Fruit fly (Drosophila melanogaster): ENCODE measurements around the gene fd3F.

The fd3F gene

dm6 chrX:3772811-3773740 is 29.0 kb upstream of the fd3F start (continued):
- TF ChIP-seq ewg (GFP tag; optimal IDR thresholded peaks at IDR 0.05) (peak; percentile 18), tx (GFP tag; optimal IDR thresholded peaks at IDR 0.05) (no peak), Nf-YB (GFP tag; optimal IDR thresholded peaks at IDR 0.05) (peak; percentile 60), CG14965 (GFP tag; optimal IDR thresholded peaks at IDR 0.05; ENCODE audit: borderline replicate concordance) (no peak), Max (GFP tag; optimal IDR thresholded peaks at IDR 0.05) (peak; percentile 58), CG15479 (GFP tag; optimal IDR thresholded peaks at IDR 0.05) (peak; percentile 13), Ets65A (GFP tag) (no peak), CG30020 (tag; optimal IDR thresholded peaks at IDR 0.05) (peak; percentile 34), bsh (GFP tag; optimal IDR thresholded peaks at IDR 0.05) (peak in 1 of 2 experiments; percentile 73), CG13296 (GFP tag; optimal IDR thresholded peaks at IDR 0.05) (peak; percentile 85), nerfin-1 (tag; optimal IDR thresholded peaks at IDR 0.05) (peak; percentile 47), eve (GFP tag; optimal IDR thresholded peaks at IDR 0.05) (peak in 1 of 2 experiments; percentile 83), CG10209 (GFP tag; optimal IDR thresholded peaks at IDR 0.05) (peak; percentile 75), Atf6 (GFP tag; IDR thresholded peaks at IDR 0.05) (peak; percentile 87), Hey (tag; optimal IDR thresholded peaks at IDR 0.05) (peak; percentile 32), D (optimal IDR thresholded peaks at IDR 0.05) (no peak), D (GFP tag; optimal IDR thresholded peaks at IDR 0.05) (peak; percentile 52), CG2678 (tag; optimal IDR thresholded peaks at IDR 0.05) (peak; percentile 91), gsb (GFP tag; IDR thresholded peaks at IDR 0.05) (peak; percentile 21; the same call in 1 of the 2 replicates), ind (GFP tag; optimal IDR thresholded peaks at IDR 0.05) (peak; percentile 57), sna (GFP tag; IDR thresholded peaks at IDR 0.05; ENCODE audit: partially characterized antibody) (no peak), Mrtf (GFP tag; IDR thresholded peaks at IDR 0.05) (peak; percentile 44; the same call in 1 of the 3 replicates), Jarid2 (GFP tag; optimal IDR thresholded peaks at IDR 0.05) (peak; percentile 36), br (optimal IDR thresholded peaks at IDR 0.05) (no peak), pnt (GFP tag; optimal IDR thresholded peaks at IDR 0.05) (no peak), Dip2 (GFP tag; IDR thresholded peaks at IDR 0.05) (no peak), CG13775 (GFP tag; optimal IDR thresholded peaks at IDR 0.05) (peak; percentile 72), CG17359 (tag; optimal IDR thresholded peaks at IDR 0.05) (peak; percentile 67), Rfx (GFP tag; IDR thresholded peaks at IDR 0.05) (peak; percentile 88), kni (GFP tag; optimal IDR thresholded peaks at IDR 0.05) (peak; percentile 94), CG4404 (GFP tag; IDR thresholded peaks at IDR 0.05) (0 out of 2 replicates have a peak, but pooled peaks have one; percentile 23), dysf (GFP tag; IDR thresholded peaks at IDR 0.05) (peak; percentile 83), CG9797 (GFP tag; optimal IDR thresholded peaks at IDR 0.05) (no peak), CG12659 (GFP tag; optimal IDR thresholded peaks at IDR 0.05) (peak; percentile 79), C15 (GFP tag; IDR thresholded peaks at IDR 0.05) (no peak), Deaf1 (tag; optimal IDR thresholded peaks at IDR 0.05) (peak; percentile 60), pan (optimal IDR thresholded peaks at IDR 0.05) (no peak), pan (GFP tag; optimal IDR thresholded peaks at IDR 0.05 in 1 of 2, IDR thresholded peaks at IDR 0.05 in 1 of 2) (peak in 1 of 2 experiments; percentile 42), CG12071 (GFP tag; optimal IDR thresholded peaks at IDR 0.05) (peak; percentile 43), CG17829 (tag; optimal IDR thresholded peaks at IDR 0.05) (peak; percentile 81), hb (GFP tag; IDR thresholded peaks at IDR 0.05; ENCODE audit: partially characterized antibody) (no peak), CG10543 (GFP tag; optimal IDR thresholded peaks at IDR 0.05) (peak; percentile 88), CG33557 (GFP tag; optimal IDR thresholded peaks at IDR 0.05) (peak; percentile 68), CG10431 (GFP tag; optimal IDR thresholded peaks at IDR 0.05) (no peak), HLH54F (GFP tag; optimal IDR thresholded peaks at IDR 0.05) (peak; percentile 3), Awh (GFP tag; IDR thresholded peaks at IDR 0.05) (no peak), Hr39 (optimal IDR thresholded peaks at IDR 0.05) (no peak), Side (GFP tag; optimal IDR thresholded peaks at IDR 0.05) (peak; percentile 55), CG7271 (tag; optimal IDR thresholded peaks at IDR 0.05) (peak; percentile 11)

Measured in whole organism, embryonic.